Worm (Caenorhabditis elegans) whole organism, L3 larva: ENCODE data around the gene dot-1.2.

Experiments
- aly-2 ChIP-seq: fragments of 150-350 bp; optimal IDR thresholded peaks from 2 replicates; lab custom pipeline; 2014; ENCODE audit warnings: missing biosample characterization, missing genetic modification characterization
- ama-1 ChIP-seq: fragments of 150-350 bp; optimal IDR thresholded peaks from 2 replicates; lab custom pipeline; 2018
- ceh-16 ChIP-seq: sonication (generic microtip); optimal IDR thresholded peaks from 2 replicates; lab custom pipeline; 2017; ENCODE audit warnings: missing biosample characterization, missing genetic modification characterization
- ceh-28 ChIP-seq: fragments of 150-350 bp; optimal IDR thresholded peaks from 2 replicates; lab custom pipeline; 2014; ENCODE audit warnings: missing biosample characterization, missing genetic modification reagents, missing genetic modification characterization
- ceh-82 ChIP-seq: fragments of 150-350 bp; optimal IDR thresholded peaks from 2 replicates; lab custom pipeline; 2014; ENCODE audit warnings: missing biosample characterization, missing genetic modification characterization
- ceh-9 ChIP-seq: sonication (generic microtip); optimal IDR thresholded peaks from 2 replicates; lab custom pipeline; 2018; ENCODE audit warnings: missing biosample characterization, missing genetic modification characterization
- daf-12 ChIP-seq: fragments of 150-350 bp; optimal IDR thresholded peaks from 2 replicates; lab custom pipeline; 2014; ENCODE audit warnings: missing biosample characterization, missing genetic modification reagents, missing genetic modification characterization
- egl-5 ChIP-seq: fragments of 150-350 bp; optimal IDR thresholded peaks from 2 replicates; lab custom pipeline; 2017; ENCODE audit warnings: missing biosample characterization, missing genetic modification reagents, missing genetic modification characterization, inconsistent platforms
- elt-1 ChIP-seq: fragments of 150-350 bp; optimal IDR thresholded peaks from 2 replicates; lab custom pipeline; 2014; ENCODE audit warnings: missing biosample characterization, missing genetic modification characterization
- elt-2 ChIP-seq: sonication (generic microtip); optimal IDR thresholded peaks from 2 replicates; lab custom pipeline; 2016; ENCODE audit warnings: missing genetic modification reagents, mild to moderate bottlenecking, missing genetic modification characterization, missing compliant biosample characterization
- elt-3 ChIP-seq, 3 experiments: fragments of 150-350 bp in 1 of 3; sonication (generic microtip) in 2 of 3; optimal IDR thresholded peaks; 2 replicates in 2 of 3; 4 replicates in 1 of 3; lab custom pipeline; 2014 to 2017; ENCODE audit warnings: missing biosample characterization in 3 of 3, missing genetic modification characterization in 3 of 3
- eor-1 ChIP-seq, 2 experiments: fragments of 150-350 bp; optimal IDR thresholded peaks; 2 replicates each; lab custom pipeline; 2014 to 2018; ENCODE audit warnings: missing biosample characterization in 2 of 2, missing genetic modification characterization in 2 of 2
- fkh-2 ChIP-seq: fragments of 150-350 bp; optimal IDR thresholded peaks from 2 replicates; lab custom pipeline; 2014; ENCODE audit warnings: missing biosample characterization, missing genetic modification reagents, missing genetic modification characterization
- hmg-11 ChIP-seq: sonication (generic microtip); optimal IDR thresholded peaks from 2 replicates; lab custom pipeline; 2016; ENCODE audit warnings: missing genetic modification characterization, missing compliant biosample characterization
- lsy-12 ChIP-seq: sonication (generic microtip); optimal IDR thresholded peaks from 2 replicates; lab custom pipeline; 2016; ENCODE audit warnings: mild to moderate bottlenecking, missing genetic modification characterization, missing compliant biosample characterization
- mdl-1 ChIP-seq: fragments of 150-350 bp; optimal IDR thresholded peaks from 2 replicates; lab custom pipeline; 2014; ENCODE audit warnings: missing biosample characterization, missing genetic modification characterization
- mml-1 ChIP-seq: fragments of 150-350 bp; sonication (generic microtip); optimal IDR thresholded peaks from 3 replicates; lab custom pipeline; 2014; ENCODE audit warnings: missing biosample characterization, missing genetic modification characterization
- nfya-1 ChIP-seq: sonication (generic microtip); optimal IDR thresholded peaks from 2 replicates; lab custom pipeline; 2017; ENCODE audit warnings: missing genetic modification characterization, mild to moderate bottlenecking, missing compliant biosample characterization, antibody characterized with exemption, moderate library complexity; ENCODE audit not compliant: insufficient read depth
- nhr-11 ChIP-seq: fragments of 150-350 bp; optimal IDR thresholded peaks from 2 replicates; lab custom pipeline; 2014; ENCODE audit warnings: missing biosample characterization, missing genetic modification characterization
- nhr-23 ChIP-seq: fragments of 150-350 bp; optimal IDR thresholded peaks from 2 replicates; lab custom pipeline; 2014; ENCODE audit warnings: missing biosample characterization, missing genetic modification reagents, missing genetic modification characterization
- nhr-237 ChIP-seq: fragments of 150-350 bp; optimal IDR thresholded peaks from 2 replicates; lab custom pipeline; 2014; ENCODE audit warnings: missing biosample characterization, missing genetic modification characterization
- nhr-25 ChIP-seq: sonication (generic microtip); optimal IDR thresholded peaks from 2 replicates; lab custom pipeline; 2017; ENCODE audit warnings: missing biosample characterization, missing genetic modification characterization
- nhr-28 ChIP-seq: fragments of 150-350 bp; optimal IDR thresholded peaks from 2 replicates; lab custom pipeline; 2014; ENCODE audit warnings: missing biosample characterization, missing genetic modification characterization
- nhr-43 ChIP-seq: sonication (generic microtip); optimal IDR thresholded peaks from 2 replicates; lab custom pipeline; 2016; ENCODE audit warnings: mild to moderate bottlenecking, missing genetic modification characterization, missing compliant biosample characterization; ENCODE audit not compliant: poor library complexity, severe bottlenecking
- nhr-76 ChIP-seq: fragments of 150-350 bp; sonication (generic microtip); optimal IDR thresholded peaks from 5 replicates; lab custom pipeline; 2014; ENCODE audit warnings: missing biosample characterization, missing genetic modification characterization
- nhr-77 ChIP-seq: fragments of 150-350 bp; optimal IDR thresholded peaks from 2 replicates; lab custom pipeline; 2014; ENCODE audit warnings: missing biosample characterization, missing genetic modification characterization
- pha-4 ChIP-seq: fragments of 150-350 bp; optimal IDR thresholded peaks from 2 replicates; lab custom pipeline; 2014; ENCODE audit warnings: missing biosample characterization, missing genetic modification reagents, missing genetic modification characterization
- pqm-1 ChIP-seq: fragments of 150-350 bp; optimal IDR thresholded peaks from 2 replicates; lab custom pipeline; 2017; ENCODE audit warnings: missing biosample characterization, missing genetic modification characterization, inconsistent platforms
- sea-2 ChIP-seq: fragments of 150-350 bp; sonication (generic microtip); optimal IDR thresholded peaks from 4 replicates; lab custom pipeline; 2014; ENCODE audit warnings: missing biosample characterization, missing genetic modification reagents, missing genetic modification characterization
- snpc-4 ChIP-seq: fragments of 150-350 bp; optimal IDR thresholded peaks from 2 replicates; lab custom pipeline; 2014; ENCODE audit warnings: missing biosample characterization, missing genetic modification characterization
- tbx-2 ChIP-seq: sonication (generic microtip); optimal IDR thresholded peaks from 2 replicates; lab custom pipeline; 2016; ENCODE audit warnings: mild to moderate bottlenecking, missing genetic modification characterization, missing compliant biosample characterization
- unc-39 ChIP-seq: sonication (generic microtip); optimal IDR thresholded peaks from 4 replicates; lab custom pipeline; 2017; ENCODE audit warnings: missing biosample characterization, missing genetic modification characterization
- unc-62 ChIP-seq: fragments of 150-350 bp; sonication (generic microtip); optimal IDR thresholded peaks from 4 replicates; lab custom pipeline; 2014; ENCODE audit warnings: missing biosample characterization, missing genetic modification reagents, missing genetic modification characterization
- zag-1 ChIP-seq: fragments of 150-350 bp; optimal IDR thresholded peaks from 2 replicates; lab custom pipeline; 2014; ENCODE audit warnings: missing biosample characterization, missing genetic modification characterization
- ztf-11 ChIP-seq: fragments of 150-350 bp; optimal IDR thresholded peaks from 2 replicates; lab custom pipeline; 2014; ENCODE audit warnings: missing biosample characterization, missing genetic modification characterization
- ztf-4 ChIP-seq: fragments of 150-350 bp; optimal IDR thresholded peaks from 2 replicates; lab custom pipeline; 2014; ENCODE audit warnings: missing biosample characterization, missing genetic modification characterization

Gene dot-1.2

ce11 chrX:11837378-11837777 lies 31.8 kb downstream of the dot-1.2 start, which contains the start of gene taf-7.1:
Gene taf-7.1, minus strand, starts transcription at chrX:11837478.
- TF ChIP-seq nhr-237 (no peak), nfya-1 (tag; lab: Kevin White, UChicago) (no peak), egl-5 (tag; lab: Kevin White, UChicago) (no peak), mdl-1 (tag; lab: Kevin White, UChicago) (no peak)

ce11 chrX:11828661-11829060 lies 40.5 kb downstream of the dot-1.2 start:
- no peak for TF ChIP-seq ceh-9 (tag; lab: Kevin White, UChicago)
- no peak for TF ChIP-seq elt-3 (tag; optimal IDR thresholded peaks at IDR 0.05; lab: Kevin White, UChicago)
- no peak for TF ChIP-seq tbx-2 (tag; lab: Kevin White, UChicago)
- no peak for TF ChIP-seq nhr-25 (tag; lab: Kevin White, UChicago)
- no peak for TF ChIP-seq mdl-1 (tag; lab: Kevin White, UChicago)
- no peak for TF ChIP-seq egl-5 (tag; lab: Kevin White, UChicago)
- TF ChIP-seq nhr-237: no peak
- TF ChIP-seq aly-2 (tag; lab: Kevin White, UChicago): no peak
- no peak for TF ChIP-seq ceh-82 (tag; lab: Kevin White, UChicago)
- no peak for TF ChIP-seq nhr-11 (tag; lab: Kevin White, UChicago)
- TF ChIP-seq eor-1 (tag; optimal IDR thresholded peaks at IDR 0.05; lab: Kevin White, UChicago): no peak
- no peak for TF ChIP-seq lsy-12 (tag; lab: Kevin White, UChicago)
- TF ChIP-seq nhr-28: no peak
- TF ChIP-seq ceh-28 (tag; lab: Kevin White, UChicago): no peak
- TF ChIP-seq mml-1 (tag; lab: Kevin White, UChicago): no peak
- no peak for TF ChIP-seq pha-4 (tag; lab: Kevin White, UChicago)
- TF ChIP-seq elt-2 (tag; lab: Kevin White, UChicago): no peak
- TF ChIP-seq nhr-77 (tag; lab: Kevin White, UChicago): no peak
- TF ChIP-seq elt-1 (tag; lab: Kevin White, UChicago): no peak

ce11 chrX:11827528-11827927 lies 41.6 kb downstream of the dot-1.2 start:
- TF ChIP-seq mml-1 (tag; lab: Kevin White, UChicago) (no peak), daf-12 (tag; lab: Kevin White, UChicago) (no peak), unc-39 (tag; lab: Kevin White, UChicago) (no peak), sea-2 (no peak), nhr-11 (tag; lab: Kevin White, UChicago) (no peak), nhr-76 (tag; lab: Kevin White, UChicago) (no peak), tbx-2 (tag; lab: Kevin White, UChicago) (no peak), ceh-16 (tag; lab: Kevin White, UChicago) (no peak), snpc-4 (tag; lab: Kevin White, UChicago) (no peak), unc-62 (GFP tag; lab: Kevin White, UChicago) (no peak), nhr-43 (no peak), ceh-82 (tag; lab: Kevin White, UChicago) (no peak), nhr-25 (tag; lab: Kevin White, UChicago) (no peak), hmg-11 (no peak), fkh-2 (tag; lab: Kevin White, UChicago) (no peak), pha-4 (tag; lab: Kevin White, UChicago) (no peak), ztf-11 (tag; lab: Kevin White, UChicago) (no peak), ztf-4 (no peak), zag-1 (no peak)
- TF ChIP-seq, all 47 proteins: peak for 0

- no peak for TF ChIP-seq nfya-1 (tag; lab: Kevin White, UChicago)
- no peak for TF ChIP-seq ceh-16 (tag; lab: Kevin White, UChicago)
- TF ChIP-seq elt-3 (tag; optimal IDR thresholded peaks at IDR 0.05; lab: Kevin White, UChicago): no peak
- no peak for TF ChIP-seq ama-1 (lab: Kevin White, UChicago)
- no peak for TF ChIP-seq nhr-23
- TF ChIP-seq sea-2: no peak
- TF ChIP-seq daf-12 (tag; lab: Kevin White, UChicago): no peak
- TF ChIP-seq nhr-25 (tag; lab: Kevin White, UChicago): no peak
- no peak for TF ChIP-seq ztf-11 (tag; lab: Kevin White, UChicago)
- no peak for TF ChIP-seq fkh-2 (tag; lab: Kevin White, UChicago)
- TF ChIP-seq pqm-1: no peak
These were observed 42.3 kb downstream of the dot-1.2 start for ce11 chrX:11826892-11827291.
